Worm (Caenorhabditis elegans): ENCODE data around the gene ldp-1.
"Not testable (repeated sequence)": the region's sequence is repeated elsewhere in the genome, so short reads cannot be mapped to it uniquely, and the experiment has no call there.

Gene ldp-1

ce11 chrV:2085745-2086267, 41.5 kb upstream of the ldp-1 start, which contains the start of gene F36F12.3:
F36F12.3 (plus strand) TSS chrV:2085795.
- not testable (repeated sequence) for TF ChIP-seq C08G9.2 (tag; optimal IDR thresholded peaks at IDR 0.05); dmd-4 (tag; optimal IDR thresholded peaks at IDR 0.05; ENCODE audit: borderline replicate concordance); unc-55 (GFP tag; optimal IDR thresholded peaks at IDR 0.05)

DNA sequence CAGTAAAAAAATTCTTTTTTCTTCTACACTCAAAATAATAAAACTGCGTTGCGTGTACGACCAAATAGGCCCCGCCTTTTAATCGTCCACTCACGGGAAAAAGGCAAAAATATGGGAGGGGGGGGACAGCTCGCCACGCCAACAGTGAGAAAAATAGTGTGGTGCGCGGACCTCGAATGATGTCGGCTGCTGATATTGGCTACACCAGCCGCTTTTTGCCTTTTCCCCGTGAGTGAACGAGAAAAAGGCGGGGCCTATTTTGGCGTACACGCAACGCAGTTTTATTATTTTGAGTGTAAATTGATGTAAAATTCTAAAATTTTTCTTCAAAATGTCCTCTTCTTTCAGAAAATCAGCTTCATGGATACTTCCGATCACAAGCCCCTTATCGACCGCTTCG, 37.0 kb upstream of the ldp-1 start, which contains the start of gene ztf-28:
TSS of gene ztf-28 (plus strand) at position 349 of the 400 bp plus-strand sequence.
- TF ChIP-seq pat-9, tbx-7, ceh-30 (tag; optimal IDR thresholded peaks at IDR 0.05): not testable (repeated sequence)

- TF ChIP-seq ama-1 (optimal IDR thresholded peaks at IDR 0.05): no peak
- no peak for TF ChIP-seq sox-4 (tag; optimal IDR thresholded peaks at IDR 0.05)
- no peak for TF ChIP-seq fkh-10 (GFP tag; optimal IDR thresholded peaks at IDR 0.05)
- no peak for TF ChIP-seq elt-2 (tag; optimal IDR thresholded peaks at IDR 0.05)
- no peak for TF ChIP-seq nhr-11 (tag; optimal IDR thresholded peaks at IDR 0.05)
- TF ChIP-seq sox-2 (GFP tag; IDR thresholded peaks at IDR 0.05): no peak
Observed at ce11 chrV:2095204-2095603, 32.1 kb upstream of the ldp-1 start, which contains the start of gene F36F12.2. F36F12.2 (minus strand) TSS chrV:2095304.

ce11 chrV:2095772-2096171, 31.6 kb upstream of the ldp-1 start, which contains the start of gene clec-207:
clec-207 (plus strand) TSS chrV:2096072.
- TF ChIP-seq ceh-34 (tag; optimal IDR thresholded peaks at IDR 0.05) (no peak), lim-6 (tag; optimal IDR thresholded peaks at IDR 0.05) (no peak), tbx-2 (tag; optimal IDR thresholded peaks at IDR 0.05) (no peak), rnt-1 (tag; optimal IDR thresholded peaks at IDR 0.05) (no peak), F13H6.1 (tag; optimal IDR thresholded peaks at IDR 0.05) (no peak), sox-2 (GFP tag; IDR thresholded peaks at IDR 0.05) (no peak), odd-2 (tag; optimal IDR thresholded peaks at IDR 0.05) (no peak), eyg-1 (tag; optimal IDR thresholded peaks at IDR 0.05) (no peak), ceh-19 (GFP tag; optimal IDR thresholded peaks at IDR 0.05) (no peak), ahr-1 (tag; optimal IDR thresholded peaks at IDR 0.05) (no peak), ceh-14 (tag; optimal IDR thresholded peaks at IDR 0.05) (no peak), Y22D7AL.16 (tag; optimal IDR thresholded peaks at IDR 0.05) (no peak), ttx-3 (tag; optimal IDR thresholded peaks at IDR 0.05) (no peak), nfya-1 (tag; optimal IDR thresholded peaks at IDR 0.05) (no peak), che-1 (tag; optimal IDR thresholded peaks at IDR 0.05) (no peak), nhr-11 (tag; optimal IDR thresholded peaks at IDR 0.05) (no peak), elt-4 (tag; optimal IDR thresholded peaks at IDR 0.05) (no peak), zip-5 (tag; optimal IDR thresholded peaks at IDR 0.05) (no peak), pag-3 (tag; optimal IDR thresholded peaks at IDR 0.05; ENCODE audit: borderline replicate concordance) (no peak), ceh-30 (tag; optimal IDR thresholded peaks at IDR 0.05) (no peak)

DNA sequence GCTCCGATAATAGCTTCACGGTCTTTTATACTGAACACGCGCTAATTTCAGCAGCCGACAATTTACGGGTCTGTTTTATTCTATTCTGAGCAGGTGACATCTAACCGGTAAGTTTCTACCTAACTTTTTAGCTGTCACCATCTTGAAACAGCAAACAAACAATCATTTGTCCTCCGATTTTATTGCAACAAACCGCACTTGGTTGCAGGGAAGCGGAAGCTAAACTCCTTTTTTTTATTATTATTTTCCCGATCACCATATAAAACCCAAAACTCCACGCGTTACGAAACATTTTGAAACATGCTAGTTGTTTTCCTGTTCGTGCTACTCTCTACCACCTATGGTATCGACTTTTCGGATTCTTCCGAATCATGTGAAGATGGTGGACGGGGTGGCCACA, 29.7 kb upstream of the ldp-1 start, which contains the start of gene clec-208:
TSS of gene clec-208 (plus strand) at position 301 of the 400 bp plus-strand sequence.
- TF ChIP-seq unc-55 (GFP tag; optimal IDR thresholded peaks at IDR 0.05): no peak
- TF ChIP-seq pat-9 (tag; optimal IDR thresholded peaks at IDR 0.05): no peak
- no peak for TF ChIP-seq madf-2 (tag; optimal IDR thresholded peaks at IDR 0.05)
- no peak for TF ChIP-seq C08G9.2 (tag; optimal IDR thresholded peaks at IDR 0.05)
- no peak for TF ChIP-seq pha-4 (tag; optimal IDR thresholded peaks at IDR 0.05)
- TF ChIP-seq sox-4 (tag; optimal IDR thresholded peaks at IDR 0.05): no peak
- TF ChIP-seq gmeb-2 (tag; optimal IDR thresholded peaks at IDR 0.05): no peak

ce11 chrV:2099040-2099439, 28.3 kb upstream of the ldp-1 start, which contains the start of gene F36F12.7:
F36F12.7 (plus strand) TSS chrV:2099340.
- TF ChIP-seq mec-3 (tag; optimal IDR thresholded peaks at IDR 0.05; ENCODE audit: borderline replicate concordance) (no peak), pros-1 (tag; optimal IDR thresholded peaks at IDR 0.05) (no peak), C08G9.2 (tag; optimal IDR thresholded peaks at IDR 0.05) (no peak), hlh-13 (GFP tag; optimal IDR thresholded peaks at IDR 0.05) (no peak), hlh-6 (tag; optimal IDR thresholded peaks at IDR 0.05) (no peak), tbx-7 (tag; optimal IDR thresholded peaks at IDR 0.05) (no peak)

Measured in whole organism, late embryonic.